Worm (Caenorhabditis elegans) whole organism, L2 larva: ENCODE measurements around the gene E01G4.5.

ENCODE experiments used
- C34F6.9 ChIP-seq: fragments of 150-350 bp; optimal IDR thresholded peaks from 2 replicates; lab custom pipeline; 2014; ENCODE audit warnings: missing biosample characterization, missing genetic modification characterization
- F13H6.1 ChIP-seq: sonication (generic microtip); optimal IDR thresholded peaks from 2 replicates; lab custom pipeline; 2016; ENCODE audit warnings: missing genetic modification characterization, missing compliant biosample characterization
- R02D3.7 ChIP-seq: fragments of 150-350 bp; optimal IDR thresholded peaks from 2 replicates; lab custom pipeline; 2014; ENCODE audit warnings: missing biosample characterization, missing genetic modification characterization
- ZK546.5 ChIP-seq: sonication (generic microtip); optimal IDR thresholded peaks from 2 replicates; lab custom pipeline; 2017; ENCODE audit warnings: missing biosample characterization, missing genetic modification characterization
- alr-1 ChIP-seq: fragments of 150-350 bp; optimal IDR thresholded peaks from 2 replicates; lab custom pipeline; 2014; ENCODE audit warnings: missing biosample characterization, missing genetic modification characterization
- ama-1 ChIP-seq: fragments of 150-350 bp; optimal IDR thresholded peaks from 2 replicates; lab custom pipeline; 2018; ENCODE audit warnings: inconsistent platforms
- blmp-1 ChIP-seq: sonication (generic microtip); optimal IDR thresholded peaks from 2 replicates; lab custom pipeline; 2017; ENCODE audit warnings: missing genetic modification characterization, mild to moderate bottlenecking, missing compliant biosample characterization, antibody characterized with exemption, moderate library complexity; ENCODE audit not compliant: insufficient read depth
- ceh-16 ChIP-seq: fragments of 150-350 bp; optimal IDR thresholded peaks from 2 replicates; lab custom pipeline; 2014; ENCODE audit warnings: missing biosample characterization, missing genetic modification characterization
- crh-2 ChIP-seq: sonication (generic microtip); optimal IDR thresholded peaks from 2 replicates; lab custom pipeline; 2017; ENCODE audit warnings: missing biosample characterization, missing genetic modification characterization
- egl-27 ChIP-seq: sonication (generic microtip); optimal IDR thresholded peaks from 3 replicates; lab custom pipeline; 2017; ENCODE audit warnings: missing biosample characterization, missing genetic modification reagents, missing genetic modification characterization
- fos-1 ChIP-seq: fragments of 150-350 bp; optimal IDR thresholded peaks from 2 replicates; lab custom pipeline; 2014; ENCODE audit warnings: missing biosample characterization, missing genetic modification characterization
- gmeb-1 ChIP-seq: fragments of 150-350 bp; optimal IDR thresholded peaks from 2 replicates; lab custom pipeline; 2014; ENCODE audit warnings: missing biosample characterization, missing genetic modification characterization
- lin-11 ChIP-seq: fragments of 150-350 bp; sonication (generic microtip); optimal IDR thresholded peaks from 2 replicates; lab custom pipeline; 2014; ENCODE audit warnings: missing biosample characterization, missing genetic modification characterization, inconsistent platforms, mixed read lengths
- lin-13 ChIP-seq: fragments of 150-350 bp; optimal IDR thresholded peaks from 2 replicates; lab custom pipeline; 2014; ENCODE audit warnings: missing biosample characterization, missing genetic modification reagents, missing genetic modification characterization
- lin-39 ChIP-seq: fragments of 150-350 bp; optimal IDR thresholded peaks from 2 replicates; lab custom pipeline; 2014; ENCODE audit warnings: missing biosample characterization, missing genetic modification reagents, missing genetic modification characterization
- lsy-2 ChIP-seq, 2 experiments: fragments of 150-350 bp in 1 of 2; sonication (generic microtip) in 1 of 2; optimal IDR thresholded peaks; 2 replicates each; lab custom pipeline; 2014 to 2017; ENCODE audit warnings: missing biosample characterization in 2 of 2, missing genetic modification characterization in 2 of 2
- mab-5 ChIP-seq: fragments of 150-350 bp; optimal IDR thresholded peaks from 2 replicates; lab custom pipeline; 2014; ENCODE audit warnings: missing biosample characterization, missing genetic modification characterization
- mbf-1 ChIP-seq: sonication (generic microtip); optimal IDR thresholded peaks from 2 replicates; lab custom pipeline; 2017; ENCODE audit warnings: missing biosample characterization, missing genetic modification characterization
- mdl-1 ChIP-seq, 2 experiments: fragments of 150-350 bp in 1 of 2; sonication (generic microtip) in 1 of 2; optimal IDR thresholded peaks; 2 replicates each; lab custom pipeline; 2017; ENCODE audit warnings: missing biosample characterization in 2 of 2, missing genetic modification characterization in 2 of 2
- nhr-11 ChIP-seq: fragments of 150-350 bp; optimal IDR thresholded peaks from 2 replicates; lab custom pipeline; 2014; ENCODE audit warnings: missing biosample characterization, missing genetic modification characterization
- nhr-12 ChIP-seq: fragments of 150-350 bp; optimal IDR thresholded peaks from 2 replicates; lab custom pipeline; 2014; ENCODE audit warnings: missing biosample characterization, missing genetic modification characterization
- nhr-21 ChIP-seq: fragments of 150-350 bp; optimal IDR thresholded peaks from 2 replicates; lab custom pipeline; 2014; ENCODE audit warnings: missing biosample characterization, missing genetic modification characterization
- nhr-23 ChIP-seq: fragments of 150-350 bp; optimal IDR thresholded peaks from 2 replicates; lab custom pipeline; 2014; ENCODE audit warnings: missing biosample characterization, missing genetic modification reagents, missing genetic modification characterization
- nhr-237 ChIP-seq: fragments of 150-350 bp; optimal IDR thresholded peaks from 2 replicates; lab custom pipeline; 2014; ENCODE audit warnings: missing biosample characterization, missing genetic modification characterization
- nhr-6 ChIP-seq: fragments of 150-350 bp; optimal IDR thresholded peaks from 2 replicates; lab custom pipeline; 2014; ENCODE audit warnings: missing biosample characterization, missing genetic modification characterization
- nhr-77 ChIP-seq: fragments of 150-350 bp; optimal IDR thresholded peaks from 2 replicates; lab custom pipeline; 2014; ENCODE audit warnings: missing biosample characterization, missing genetic modification characterization
- peb-1 ChIP-seq: fragments of 150-350 bp; optimal IDR thresholded peaks from 2 replicates; lab custom pipeline; 2014; ENCODE audit warnings: missing biosample characterization, missing genetic modification characterization
- sem-4 ChIP-seq: fragments of 150-350 bp; optimal IDR thresholded peaks from 2 replicates; lab custom pipeline; 2014; ENCODE audit warnings: missing biosample characterization, missing genetic modification reagents, missing genetic modification characterization
- skn-1 ChIP-seq: sonication (generic microtip); optimal IDR thresholded peaks from 2 replicates; lab custom pipeline; 2017; ENCODE audit warnings: missing biosample characterization, missing genetic modification characterization
- sma-3 ChIP-seq: sonication (generic microtip); optimal IDR thresholded peaks from 2 replicates; lab custom pipeline; 2016; ENCODE audit warnings: missing genetic modification reagents, missing genetic modification characterization, missing compliant biosample characterization
- unc-39 ChIP-seq: fragments of 150-350 bp; optimal IDR thresholded peaks from 2 replicates; lab custom pipeline; 2014; ENCODE audit warnings: missing biosample characterization, missing genetic modification characterization
- unc-55 ChIP-seq: fragments of 150-350 bp; sonication (generic microtip); optimal IDR thresholded peaks from 3 replicates; lab custom pipeline; 2014; ENCODE audit warnings: missing biosample characterization, missing genetic modification reagents, missing genetic modification characterization
- ztf-11 ChIP-seq: sonication (generic microtip); optimal IDR thresholded peaks from 2 replicates; lab custom pipeline; 2017; ENCODE audit warnings: missing biosample characterization, missing genetic modification characterization
- ztf-4 ChIP-seq: fragments of 150-350 bp; optimal IDR thresholded peaks from 2 replicates; lab custom pipeline; 2014; ENCODE audit warnings: missing biosample characterization, missing genetic modification characterization

The E01G4.5 gene

ce11 chrII:13491254-13491889 lies 19.2 kb downstream of the E01G4.5 start, which contains the start of gene alh-7:
alh-7 (minus strand) TSS chrII:13491786.
- TF ChIP-seq C34F6.9 (tag; lab: Kevin White, UChicago) (no peak), R02D3.7 (tag; lab: Kevin White, UChicago) (no peak), nhr-11 (no peak), ama-1 (lab: Kevin White, UChicago) (no peak), nhr-237 (tag; lab: Kevin White, UChicago) (no peak), mab-5 (tag; lab: Kevin White, UChicago) (no peak), blmp-1 (tag; lab: Kevin White, UChicago) (no peak), egl-27 (tag; lab: Kevin White, UChicago) (no peak), gmeb-1 (no peak)

ce11 chrII:13492948-13493347 lies 20.7 kb downstream of the E01G4.5 start, which contains the start of gene F45H10.2:
F45H10.2 (minus strand) TSS chrII:13493048.
- TF ChIP-seq nhr-23 (tag; lab: Kevin White, UChicago) = no peak
- TF ChIP-seq mdl-1 (tag; optimal IDR thresholded peaks at IDR 0.05; lab: Kevin White, UChicago) = no peak
- TF ChIP-seq lin-13 (GFP tag; lab: Kevin White, UChicago) = no peak
- TF ChIP-seq gmeb-1 = no peak
- no peak for TF ChIP-seq nhr-12 (tag; lab: Kevin White, UChicago)
- TF ChIP-seq mbf-1 (tag; lab: Kevin White, UChicago) = no peak
- no peak for TF ChIP-seq ZK546.5 (tag; lab: Kevin White, UChicago)
- TF ChIP-seq nhr-6 (tag; lab: Kevin White, UChicago) = no peak

DNA sequence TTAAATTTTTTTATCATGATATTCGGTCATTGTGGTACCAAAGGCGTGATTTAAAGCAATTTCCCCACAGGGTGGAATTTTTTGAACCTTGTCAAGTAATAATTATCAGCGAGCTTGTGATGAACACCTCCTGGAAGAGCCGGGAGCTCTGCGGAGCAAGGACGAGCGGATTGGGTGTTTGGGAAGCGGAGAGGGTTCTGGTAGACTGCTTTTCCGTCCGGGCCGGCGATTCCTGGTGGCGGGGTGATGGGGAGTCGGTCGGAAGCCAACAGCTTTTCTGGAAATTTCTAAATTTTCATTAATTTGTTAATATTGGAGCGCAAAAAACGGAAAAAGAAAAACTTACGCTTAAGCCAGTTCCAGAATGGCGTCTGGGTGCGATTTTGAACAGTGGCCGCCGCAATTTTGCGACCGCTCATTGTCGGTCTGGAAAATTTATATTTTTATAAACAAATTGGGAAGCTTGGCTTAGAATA lies 22.0 kb downstream of the E01G4.5 start, which contains the start of gene ndua-7:
ndua-7 (minus strand) TSS at position 426 of the 476 bp plus-strand sequence.
- no peak for TF ChIP-seq skn-1 (tag; lab: Kevin White, UChicago)
- TF ChIP-seq nhr-6 (tag; lab: Kevin White, UChicago) = no peak
- no peak for TF ChIP-seq ZK546.5 (tag; lab: Kevin White, UChicago)
- no peak for TF ChIP-seq mdl-1 (tag; optimal IDR thresholded peaks at IDR 0.05; lab: Kevin White, UChicago)
- TF ChIP-seq ztf-4 (tag; lab: Kevin White, UChicago) = no peak
- no peak for TF ChIP-seq mbf-1 (tag; lab: Kevin White, UChicago)
- no peak for TF ChIP-seq fos-1
- no peak for TF ChIP-seq peb-1 (tag; lab: Kevin White, UChicago)
- no peak for TF ChIP-seq ceh-16 (tag; lab: Kevin White, UChicago)
- no peak for TF ChIP-seq unc-39 (tag; lab: Kevin White, UChicago)

DNA sequence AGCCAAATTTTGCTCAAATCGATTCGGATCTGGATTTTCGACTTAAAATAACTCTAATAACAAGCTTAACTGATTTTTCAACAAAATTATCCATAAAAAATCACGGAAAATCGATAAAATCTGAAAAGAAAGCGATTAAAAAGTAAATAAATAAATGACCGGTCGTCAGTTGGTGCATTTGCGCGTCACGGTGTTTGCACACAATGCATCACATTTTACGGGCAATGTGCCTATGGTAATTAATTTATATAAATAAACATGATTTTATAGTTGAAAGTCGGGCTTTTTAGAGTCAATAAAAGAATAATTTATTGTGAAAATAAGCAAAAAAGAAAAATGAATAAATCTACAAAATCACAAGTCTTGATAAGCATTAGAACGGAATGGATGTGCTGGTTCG lies 22.6 kb downstream of the E01G4.5 start:
- peak; percentile 23 for TF ChIP-seq unc-55 (GFP tag; lab: Kevin White, UChicago)
- TF ChIP-seq lsy-2 (tag; optimal IDR thresholded peaks at IDR 0.05; lab: Kevin White, UChicago) = peak; percentile 29 to 72
- peak; percentile 39 for TF ChIP-seq gmeb-1
- no peak for TF ChIP-seq lin-39 (tag; lab: Kevin White, UChicago)
- TF ChIP-seq lin-11 (tag; lab: Kevin White, UChicago) = no peak
- TF ChIP-seq crh-2 (tag; lab: Kevin White, UChicago) = peak; percentile 62
- TF ChIP-seq sem-4 (tag; lab: Kevin White, UChicago) = no peak
- TF ChIP-seq mbf-1 (tag; lab: Kevin White, UChicago) = no peak
- TF ChIP-seq nhr-6 (tag; lab: Kevin White, UChicago) = no peak
- TF ChIP-seq C34F6.9 (tag; lab: Kevin White, UChicago) = peak; percentile 50
- peak; percentile 43 for TF ChIP-seq lin-13 (GFP tag; lab: Kevin White, UChicago)
- peak; percentile 16 for TF ChIP-seq F13H6.1
- peak; percentile 5 for TF ChIP-seq sma-3 (GFP tag; lab: Kevin White, UChicago)
- no peak for TF ChIP-seq nhr-77 (tag; lab: Kevin White, UChicago)
- TF ChIP-seq alr-1 (tag; lab: Kevin White, UChicago) = no peak
- TF ChIP-seq ztf-11 (tag; lab: Kevin White, UChicago) = no peak
- TF ChIP-seq unc-39 (tag; lab: Kevin White, UChicago) = no peak
- no peak for TF ChIP-seq nhr-21 (tag; lab: Kevin White, UChicago)
